Worm (Caenorhabditis elegans) whole organism, L2 larva: ENCODE measurements around the gene fbxa-25.

Experiments
- aly-2 ChIP-seq: fragments of 150-350 bp; optimal IDR thresholded peaks from 2 replicates; lab custom pipeline; 2014; ENCODE audit warnings: missing biosample characterization, missing genetic modification characterization
- blmp-1 ChIP-seq: sonication (generic microtip); optimal IDR thresholded peaks from 2 replicates; lab custom pipeline; 2017; ENCODE audit warnings: missing genetic modification characterization, mild to moderate bottlenecking, missing compliant biosample characterization, antibody characterized with exemption, moderate library complexity; ENCODE audit not compliant: insufficient read depth
- lin-11 ChIP-seq: fragments of 150-350 bp; sonication (generic microtip); optimal IDR thresholded peaks from 2 replicates; lab custom pipeline; 2014; ENCODE audit warnings: missing biosample characterization, missing genetic modification characterization, inconsistent platforms, mixed read lengths
- mab-5 ChIP-seq: fragments of 150-350 bp; optimal IDR thresholded peaks from 2 replicates; lab custom pipeline; 2014; ENCODE audit warnings: missing biosample characterization, missing genetic modification characterization
- ztf-1 ChIP-seq: fragments of 200-800 bp; sonication (Bioruptor generic); conservative IDR thresholded peaks from 2 replicates; pipeline ENCODE4 v1.3.6; 2022; ENCODE audit warnings: missing genetic modification characterization, missing compliant biosample characterization

DNA sequence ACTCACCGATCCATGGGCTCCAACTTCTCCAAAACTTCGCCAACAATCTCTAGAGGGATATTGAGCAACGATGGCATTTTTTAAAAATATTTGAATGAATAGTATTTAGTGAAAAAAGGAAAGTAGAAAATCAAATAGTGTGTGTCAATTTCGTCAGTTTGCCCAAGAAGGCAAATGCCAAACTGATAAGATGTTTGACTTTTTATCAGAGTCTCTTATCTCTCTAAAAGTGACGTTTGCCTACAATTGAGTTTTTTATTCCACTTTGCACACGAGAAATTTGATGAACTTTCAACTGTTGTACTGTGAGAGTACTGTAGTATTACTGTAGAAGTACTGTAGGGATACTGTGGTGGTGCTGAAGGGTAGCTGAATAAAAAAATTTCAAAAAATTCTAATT is 25.7 kb downstream of the fbxa-25 start:
- TF ChIP-seq lin-11 (tag; lab: Kevin White, UChicago), result no peak
- no peak for TF ChIP-seq ztf-1
- TF ChIP-seq aly-2 (tag; lab: Kevin White, UChicago), result no peak
- no peak for TF ChIP-seq mab-5 (tag; lab: Kevin White, UChicago)
- no peak for TF ChIP-seq blmp-1
